Worm (Caenorhabditis elegans) whole organism, L4/young adult: ENCODE measurements around the gene acbp-7.

Source experiments
- dao-5 ChIP-seq: sonication (generic microtip); optimal IDR thresholded peaks from 2 replicates; lab custom pipeline; 2016; ENCODE audit warnings: missing genotype, missing genetic modification characterization, moderate library complexity, missing compliant biosample characterization
- him-1 ChIP-seq: sonication (generic microtip); optimal IDR thresholded peaks from 2 replicates; lab custom pipeline; 2016; ENCODE audit warnings: missing genotype, missing genetic modification reagents, missing genetic modification characterization, missing compliant biosample characterization

DNA sequence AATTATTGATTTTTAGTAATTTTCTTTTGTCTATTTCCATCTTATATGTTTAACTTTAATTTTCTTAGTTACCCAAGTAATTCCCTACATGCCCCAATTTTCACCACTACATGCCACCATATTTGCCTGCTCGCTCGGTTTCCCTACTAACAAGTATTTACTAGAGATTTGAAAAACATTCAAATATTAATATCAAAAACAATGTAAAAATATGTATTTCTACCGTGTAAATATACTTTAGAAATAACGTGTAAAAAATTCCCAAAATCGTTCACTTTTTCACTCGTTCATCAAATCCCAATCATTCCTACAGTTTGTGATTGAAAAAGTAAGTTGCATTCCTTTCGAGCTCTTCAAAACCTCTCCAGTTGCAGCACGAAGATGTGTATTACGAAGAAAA, 10.9 kb upstream of the acbp-7 start, which contains the start of gene F26A1.3:
- TF ChIP-seq dao-5 (tag; lab: Kevin White, UChicago) (no peak), him-1 (no peak)
